Fruit fly (Drosophila melanogaster) whole organism, adult: ENCODE data around the gene CG14341.

Experiments
- CG7101 ChIP-seq: fragments of 200-800 bp; sonication (Bioruptor generic); optimal IDR thresholded peaks from 2 replicates; lab custom pipeline; 2018; ENCODE audit warnings: missing biosample characterization, mild to moderate bottlenecking, missing genetic modification characterization, moderate library complexity
- cnc ChIP-seq, 2 experiments: fragments of >200 bp; optimal IDR thresholded peaks; 2 replicates each; lab custom pipeline; 2017
- pad ChIP-seq: fragments of 200-800 bp; sonication (Bioruptor generic); optimal IDR thresholded peaks from 3 replicates; lab custom pipeline; 2017; ENCODE audit warnings: missing biosample characterization, missing genetic modification characterization, mild to moderate bottlenecking, moderate library complexity, missing genetic modification reagents

dm6 chr2L:1152693-1153092, 13.6 kb upstream of the CG14341 start:
- no peak for TF ChIP-seq CG7101 (tag; lab: Kevin White, UChicago)
- TF ChIP-seq pad (GFP tag; lab: Kevin White, UChicago), result no peak
- no peak for TF ChIP-seq cnc (optimal IDR thresholded peaks at IDR 0.05; lab: Kevin White, UChicago)
